Fruit fly (Drosophila melanogaster) whole organism, embryonic: ENCODE data around the gene Usp8.

Experiments
- B-H1 ChIP-seq: fragments of 200-800 bp; sonication (Bioruptor generic); IDR thresholded peaks from 3 replicates; pipeline ENCODE4 v1.3.6; 2022; ENCODE audit warnings: missing biosample characterization, missing genetic modification characterization
- BEAF-32 ChIP-seq: fragments of 200-800 bp; sonication (Bioruptor generic); optimal IDR thresholded peaks from 3 replicates; lab custom pipeline; 2017; ENCODE audit warnings: missing biosample characterization, missing genetic modification characterization, mild to moderate bottlenecking, moderate library complexity, missing genetic modification reagents
- Bdp1 ChIP-seq: fragments of 200-800 bp; sonication (Bioruptor generic); optimal IDR thresholded peaks from 3 replicates; lab custom pipeline; 2016; ENCODE audit warnings: missing biosample characterization, missing genetic modification characterization
- CG10321 ChIP-seq: fragments of 200-800 bp; sonication (Bioruptor generic); IDR thresholded peaks from 2 replicates; pipeline ENCODE4 v1.3.6; 2022; ENCODE audit warnings: missing biosample characterization, missing genetic modification characterization
- CG10565 ChIP-seq: fragments of 200-800 bp; sonication (Bioruptor generic); optimal IDR thresholded peaks from 3 replicates; lab custom pipeline; 2016; ENCODE audit warnings: missing biosample characterization, mild to moderate bottlenecking, missing genetic modification characterization
- CG11560 ChIP-seq: fragments of 200-800 bp; sonication (Bioruptor generic); IDR thresholded peaks from 3 replicates; pipeline ENCODE4 v1.3.6; 2022; ENCODE audit warnings: missing biosample characterization, missing genetic modification characterization
- CG1233 ChIP-seq: fragments of 200-800 bp; sonication (Bioruptor generic); optimal IDR thresholded peaks from 4 replicates; lab custom pipeline; 2018; ENCODE audit warnings: missing biosample characterization, mild to moderate bottlenecking, missing genetic modification characterization
- CG14860 ChIP-seq: fragments of 200-800 bp; sonication (Bioruptor generic); IDR thresholded peaks from 3 replicates; pipeline ENCODE4 v1.3.6; 2022; ENCODE audit warnings: missing biosample characterization, missing genetic modification characterization; ENCODE audit not compliant: partially characterized antibody
- CG15514 ChIP-seq: fragments of 200-800 bp; sonication (Bioruptor generic); optimal IDR thresholded peaks from 3 replicates; lab custom pipeline; 2017; ENCODE audit warnings: missing biosample characterization, missing genetic modification characterization, mild to moderate bottlenecking, moderate library complexity, missing genetic modification reagents
- CG1602 ChIP-seq: fragments of 200-800 bp; sonication (Bioruptor generic); optimal IDR thresholded peaks from 3 replicates; lab custom pipeline; 2016; ENCODE audit warnings: missing biosample characterization, missing genetic modification characterization
- CG16779 ChIP-seq: fragments of 200-800 bp; sonication (Bioruptor generic); IDR thresholded peaks from 2 replicates; pipeline ENCODE4 v1.3.6; 2022; ENCODE audit warnings: missing biosample characterization, missing genetic modification characterization
- CG16813 ChIP-seq: fragments of 200-800 bp; sonication (Bioruptor generic); IDR thresholded peaks from 3 replicates; pipeline ENCODE4 v1.3.6; 2022; ENCODE audit warnings: missing biosample characterization, missing genetic modification characterization; ENCODE audit not compliant: partially characterized antibody
- CG17385 ChIP-seq: fragments of 200-800 bp; sonication (Bioruptor generic); optimal IDR thresholded peaks from 3 replicates; lab custom pipeline; 2018; ENCODE audit warnings: missing biosample characterization, mild to moderate bottlenecking, missing genetic modification characterization
- CG2116 ChIP-seq: fragments of 200-800 bp; sonication (Bioruptor generic); optimal IDR thresholded peaks from 3 replicates; lab custom pipeline; 2018; ENCODE audit warnings: missing biosample characterization, mild to moderate bottlenecking, missing genetic modification characterization
- CG2129 ChIP-seq: fragments of 200-800 bp; sonication (Bioruptor generic); IDR thresholded peaks from 2 replicates; pipeline ENCODE4 v1.3.6; 2022; ENCODE audit warnings: missing biosample characterization, missing genetic modification characterization; ENCODE audit not compliant: partially characterized antibody
- CG2712 ChIP-seq: fragments of 200-800 bp; optimal IDR thresholded peaks from 3 replicates; lab custom pipeline; 2019; ENCODE audit warnings: missing biosample characterization, mild to moderate bottlenecking, missing genetic modification characterization, moderate library complexity
- CG2889 ChIP-seq: fragments of 200-800 bp; sonication (Bioruptor generic); IDR thresholded peaks from 3 replicates; pipeline ENCODE4 v1.3.6; 2022; ENCODE audit warnings: missing biosample characterization, missing genetic modification characterization
- CG32532 ChIP-seq: fragments of 200-800 bp; sonication (Bioruptor generic); IDR thresholded peaks from 2 replicates; pipeline ENCODE4 v1.3.6; 2022; ENCODE audit warnings: missing biosample characterization, missing genetic modification characterization
- CG32767 ChIP-seq: fragments of 200-800 bp; sonication (Bioruptor generic); IDR thresholded peaks from 2 replicates; pipeline ENCODE4 v1.3.6; 2022; ENCODE audit warnings: missing biosample characterization, missing genetic modification characterization
- CG4328 ChIP-seq: fragments of 200-800 bp; sonication (Bioruptor generic); optimal IDR thresholded peaks from 3 replicates; lab custom pipeline; 2017; ENCODE audit warnings: missing biosample characterization, missing genetic modification reagents, missing genetic modification characterization
- CG4820 ChIP-seq: fragments of 200-800 bp; sonication (Bioruptor generic); optimal IDR thresholded peaks from 3 replicates; lab custom pipeline; 2016; ENCODE audit warnings: missing biosample characterization, missing genetic modification characterization
- CG6254 ChIP-seq: fragments of 200-800 bp; sonication (Bioruptor generic); optimal IDR thresholded peaks from 3 replicates; lab custom pipeline; 2017; ENCODE audit warnings: mild to moderate bottlenecking, missing biosample characterization, missing genetic modification reagents, missing genetic modification characterization
- CG7839 ChIP-seq: fragments of 200-800 bp; sonication (Bioruptor generic); optimal IDR thresholded peaks from 3 replicates; lab custom pipeline; 2018; ENCODE audit warnings: missing biosample characterization, mild to moderate bottlenecking, missing genetic modification characterization, moderate library complexity
- CG8281 ChIP-seq: fragments of 200-800 bp; sonication (Bioruptor generic); optimal IDR thresholded peaks from 2 replicates; lab custom pipeline; 2018; ENCODE audit warnings: missing biosample characterization, mild to moderate bottlenecking, missing genetic modification characterization, moderate library complexity
- CG9609 ChIP-seq: fragments of 200-800 bp; sonication (Bioruptor generic); optimal IDR thresholded peaks from 3 replicates; lab custom pipeline; 2016; ENCODE audit warnings: missing biosample characterization, missing genetic modification characterization
- Deaf1 ChIP-seq: fragments of 200-800 bp; optimal IDR thresholded peaks from 3 replicates; lab custom pipeline; 2019; ENCODE audit warnings: missing biosample characterization, mild to moderate bottlenecking, missing genetic modification characterization, moderate library complexity
- Fer1 ChIP-seq: fragments of 200-800 bp; sonication (Bioruptor generic); optimal IDR thresholded peaks from 2 replicates; lab custom pipeline; 2017; ENCODE audit warnings: missing biosample characterization, mild to moderate bottlenecking, missing genetic modification characterization
- GATAe ChIP-seq: fragments of 200-800 bp; sonication (Bioruptor generic); conservative IDR thresholded peaks from 2 replicates; pipeline ENCODE4 v1.3.6; 2022; ENCODE audit warnings: missing biosample characterization, missing genetic modification characterization
- HLH3B ChIP-seq: fragments of 200-800 bp; sonication (Bioruptor generic); IDR thresholded peaks from 2 replicates; pipeline ENCODE4 v1.3.6; 2022; ENCODE audit warnings: missing biosample characterization, missing genetic modification characterization
- Lim3 ChIP-seq: fragments of 200-800 bp; sonication (Bioruptor generic); IDR thresholded peaks from 2 replicates; pipeline ENCODE4 v1.3.6; 2022; ENCODE audit warnings: missing biosample characterization, missing genetic modification characterization
- MESR4 ChIP-seq: fragments of 200-800 bp; sonication (Bioruptor generic); optimal IDR thresholded peaks from 2 replicates; lab custom pipeline; 2018; ENCODE audit warnings: missing biosample characterization, mild to moderate bottlenecking, missing genetic modification characterization, moderate library complexity
- Mad ChIP-seq: fragments of 200-800 bp; sonication (Bioruptor generic); optimal IDR thresholded peaks from 2 replicates; lab custom pipeline; 2016; ENCODE audit warnings: missing biosample characterization, missing genetic modification characterization
- Max ChIP-seq: fragments of 200-800 bp; sonication (Bioruptor generic); optimal IDR thresholded peaks from 2 replicates; lab custom pipeline; 2016; ENCODE audit warnings: missing biosample characterization, mild to moderate bottlenecking, missing genetic modification characterization
- Trl ChIP-seq, 3 experiments: fragments of >200 bp in 2 of 3; fragments of 200-800 bp in 1 of 3; sonication (Bioruptor generic) in 1 of 3; optimal IDR thresholded peaks; 2 replicates in 1 of 3; 3 replicates in 2 of 3; lab custom pipeline; 2016 to 2017; ENCODE audit warnings: missing biosample characterization in 1 of 3, missing genetic modification characterization in 1 of 3
- Usf ChIP-seq: fragments of 200-800 bp; sonication (Bioruptor generic); optimal IDR thresholded peaks from 2 replicates; lab custom pipeline; 2017; ENCODE audit warnings: missing genotype, missing biosample characterization, missing genetic modification characterization
- amos ChIP-seq: fragments of 200-800 bp; sonication (Bioruptor generic); IDR thresholded peaks from 2 replicates; pipeline ENCODE4 v1.3.6; 2022; ENCODE audit warnings: missing biosample characterization, missing genetic modification characterization; ENCODE audit not compliant: partially characterized antibody
- ash1 ChIP-seq: fragments of 200-800 bp; sonication (Bioruptor generic); optimal IDR thresholded peaks from 2 replicates; lab custom pipeline; 2018; ENCODE audit warnings: missing biosample characterization, mild to moderate bottlenecking, missing genetic modification characterization
- chn ChIP-seq: fragments of 200-800 bp; sonication (Bioruptor generic); optimal IDR thresholded peaks from 2 replicates; lab custom pipeline; 2016; ENCODE audit warnings: missing biosample characterization, missing genetic modification characterization
- cwo ChIP-seq: fragments of 200-800 bp; sonication (Bioruptor generic); optimal IDR thresholded peaks from 3 replicates; lab custom pipeline; 2017; ENCODE audit warnings: missing biosample characterization, missing genetic modification characterization, mild to moderate bottlenecking, moderate library complexity, missing genetic modification reagents
- danr ChIP-seq: fragments of 200-800 bp; sonication (Bioruptor generic); IDR thresholded peaks from 2 replicates; pipeline ENCODE4 v1.3.6; 2022; ENCODE audit warnings: missing biosample characterization, missing genetic modification characterization
- dati ChIP-seq: fragments of 200-800 bp; sonication (Bioruptor generic); IDR thresholded peaks from 2 replicates; pipeline ENCODE4 v1.3.6; 2022; ENCODE audit warnings: missing biosample characterization, missing genetic modification characterization
- dmrt99B ChIP-seq: fragments of 200-800 bp; sonication (Bioruptor generic); optimal IDR thresholded peaks from 2 replicates; lab custom pipeline; 2018; ENCODE audit warnings: missing biosample characterization, mild to moderate bottlenecking, missing genetic modification characterization, moderate library complexity
- en ChIP-seq: fragments of 200-800 bp; sonication (Bioruptor generic); optimal IDR thresholded peaks from 2 replicates; lab custom pipeline; 2016; ENCODE audit warnings: missing biosample characterization, missing genetic modification characterization
- ewg ChIP-seq: fragments of 200-800 bp; sonication (Bioruptor generic); optimal IDR thresholded peaks from 3 replicates; lab custom pipeline; 2017; ENCODE audit warnings: mild to moderate bottlenecking, missing biosample characterization, missing genetic modification reagents, missing genetic modification characterization
- jing ChIP-seq: fragments of 200-800 bp; sonication (Bioruptor generic); optimal IDR thresholded peaks from 2 replicates; lab custom pipeline; 2018; ENCODE audit warnings: missing biosample characterization, mild to moderate bottlenecking, missing genetic modification characterization
- ken ChIP-seq: fragments of 200-800 bp; sonication (Bioruptor generic); IDR thresholded peaks from 3 replicates; pipeline ENCODE4 v1.3.6; 2022; ENCODE audit warnings: missing biosample characterization, missing genetic modification characterization
- lilli ChIP-seq: fragments of 200-800 bp; sonication (Bioruptor generic); optimal IDR thresholded peaks from 3 replicates; lab custom pipeline; 2016; ENCODE audit warnings: missing biosample characterization, missing genetic modification characterization
- p53 ChIP-seq: fragments of 200-800 bp; sonication (Bioruptor generic); optimal IDR thresholded peaks from 2 replicates; lab custom pipeline; 2016; ENCODE audit warnings: missing biosample characterization, missing genetic modification characterization
- pzg ChIP-seq: fragments of 200-800 bp; sonication (Bioruptor generic); optimal IDR thresholded peaks from 3 replicates; lab custom pipeline; 2018; ENCODE audit warnings: missing biosample characterization, mild to moderate bottlenecking, missing genetic modification characterization, moderate library complexity
- trem ChIP-seq: fragments of 200-800 bp; optimal IDR thresholded peaks from 3 replicates; lab custom pipeline; 2019; ENCODE audit warnings: missing biosample characterization, mild to moderate bottlenecking, missing genetic modification characterization, moderate library complexity

The Usp8 gene

dm6 chr3R:21111046-21111480, 23.0 kb upstream of the Usp8 start, which contains the start of gene Rab11 (continued):
- peak; percentile 20 for TF ChIP-seq Fer1 (GFP tag; lab: Kevin White, UChicago)
- peak; percentile 16 for TF ChIP-seq ewg
- peak; percentile 71 for TF ChIP-seq Max (GFP tag; lab: Kevin White, UChicago)
- TF ChIP-seq jing (GFP tag; lab: Kevin White, UChicago): no peak
- peak; percentile 92 for TF ChIP-seq CG2116 (GFP tag; lab: Kevin White, UChicago)
- peak; percentile 20 for TF ChIP-seq cwo (GFP tag; lab: Kevin White, UChicago)
- no peak for TF ChIP-seq CG32767 (GFP tag; lab: Robert Waterston, UW)
- no peak for TF ChIP-seq Lim3 (GFP tag; lab: Robert Waterston, UW)
- TF ChIP-seq dati (GFP tag; lab: Robert Waterston, UW): no peak
- TF ChIP-seq CG16779 (GFP tag; lab: Robert Waterston, UW): no peak
- TF ChIP-seq trem: peak; percentile 38
- peak; percentile 63 for TF ChIP-seq CG2712
- peak; percentile 86 for TF ChIP-seq CG14860 (GFP tag; lab: Robert Waterston, UW)
- TF ChIP-seq Trl (optimal IDR thresholded peaks at IDR 0.05; lab: Kevin White, UChicago): no peak
- no peak for TF ChIP-seq Trl (GFP tag; optimal IDR thresholded peaks at IDR 0.05; lab: Kevin White, UChicago)
- TF ChIP-seq CG1602: peak; percentile 11
- peak; percentile 54 for TF ChIP-seq CG7839 (tag; lab: Kevin White, UChicago)
- peak; percentile 72 for TF ChIP-seq CG32532 (GFP tag; lab: Robert Waterston, UW)
- peak; percentile 55 for TF ChIP-seq CG4328 (GFP tag; lab: Kevin White, UChicago)
- no peak for TF ChIP-seq ash1 (GFP tag; lab: Kevin White, UChicago)
- TF ChIP-seq danr (GFP tag; lab: Robert Waterston, UW): no peak
- no peak for TF ChIP-seq MESR4 (GFP tag; lab: Kevin White, UChicago)
- peak; percentile 30 for TF ChIP-seq dmrt99B (tag; lab: Kevin White, UChicago)
- peak; percentile 91 for TF ChIP-seq amos (GFP tag; lab: Robert Waterston, UW)
- TF ChIP-seq Deaf1 (tag; lab: Kevin White, UChicago): peak; percentile 34
- TF ChIP-seq CG6254 (GFP tag; lab: Kevin White, UChicago): no peak
- TF ChIP-seq pzg: peak; percentile 58
- peak; percentile 58 for TF ChIP-seq CG15514 (GFP tag; lab: Kevin White, UChicago)
- peak; percentile 39 for TF ChIP-seq CG1233 (GFP tag; lab: Kevin White, UChicago)
- no peak for TF ChIP-seq Usf
- peak; percentile 93 for TF ChIP-seq BEAF-32 (GFP tag; lab: Kevin White, UChicago)
- no peak for TF ChIP-seq CG10321 (GFP tag; lab: Robert Waterston, UW)
- no peak for TF ChIP-seq HLH3B (GFP tag; lab: Robert Waterston, UW)
- TF ChIP-seq B-H1 (GFP tag; lab: Robert Waterston, UW): no peak
- TF ChIP-seq Mad (GFP tag; lab: Kevin White, UChicago): no peak
- TF ChIP-seq chn (GFP tag; lab: Kevin White, UChicago): peak; percentile 4
- TF ChIP-seq CG2129: peak; percentile 77
- no peak for TF ChIP-seq CG10565
- peak; percentile 80 for TF ChIP-seq CG4820 (GFP tag; lab: Kevin White, UChicago)
- no peak for TF ChIP-seq GATAe (GFP tag; lab: Robert Waterston, UW)
- TF ChIP-seq Bdp1 (GFP tag; lab: Kevin White, UChicago): no peak
- TF ChIP-seq CG17385: no peak
- no peak for TF ChIP-seq en (GFP tag; lab: Kevin White, UChicago)
- no peak for TF ChIP-seq CG9609 (GFP tag; lab: Kevin White, UChicago)
- no peak for TF ChIP-seq CG2889 (GFP tag; lab: Robert Waterston, UW)
- TF ChIP-seq p53 (GFP tag; lab: Kevin White, UChicago): no peak
- TF ChIP-seq CG8281 (tag; lab: Kevin White, UChicago): no peak
- TF ChIP-seq CG16813 (GFP tag; lab: Robert Waterston, UW): peak; percentile 91
- peak; percentile 59 for TF ChIP-seq lilli (GFP tag; lab: Kevin White, UChicago)
- TF ChIP-seq CG11560: no peak
- TF ChIP-seq ken (GFP tag; lab: Robert Waterston, UW): no peak
